Fruit fly (Drosophila melanogaster): Measurements from ENCODE around the gene sesB.

The sesB gene

dm6 chrX:10731801-10732200 is 55.0 kb downstream of the sesB start (continued):
- TF ChIP-seq CG15336 (GFP tag; IDR thresholded peaks at IDR 0.05): peak; percentile 48; the same call in 1 of the 2 replicates
- no peak for TF ChIP-seq dac (GFP tag; optimal IDR thresholded peaks at IDR 0.05)
- TF ChIP-seq CG10669 (GFP tag; optimal IDR thresholded peaks at IDR 0.05): peak; percentile 42
- peak; percentile 21 for TF ChIP-seq OdsH (GFP tag; optimal IDR thresholded peaks at IDR 0.05)
- TF ChIP-seq Ets21C (GFP tag; optimal IDR thresholded peaks at IDR 0.05): no peak
- no peak for TF ChIP-seq Lpt (GFP tag; optimal IDR thresholded peaks at IDR 0.05)
- TF ChIP-seq dsx (GFP tag; optimal IDR thresholded peaks at IDR 0.05; ENCODE audit: poor library complexity, severe bottlenecking): peak; percentile 32
- peak; percentile 19 for TF ChIP-seq CG31627 (GFP tag; optimal IDR thresholded peaks at IDR 0.05)
- peak; percentile 30 for TF ChIP-seq Sox14 (GFP tag; optimal IDR thresholded peaks at IDR 0.05)
- TF ChIP-seq spab (GFP tag; optimal IDR thresholded peaks at IDR 0.05): peak; percentile 20
- TF ChIP-seq fd59A (GFP tag; optimal IDR thresholded peaks at IDR 0.05): peak; percentile 3

DNA sequence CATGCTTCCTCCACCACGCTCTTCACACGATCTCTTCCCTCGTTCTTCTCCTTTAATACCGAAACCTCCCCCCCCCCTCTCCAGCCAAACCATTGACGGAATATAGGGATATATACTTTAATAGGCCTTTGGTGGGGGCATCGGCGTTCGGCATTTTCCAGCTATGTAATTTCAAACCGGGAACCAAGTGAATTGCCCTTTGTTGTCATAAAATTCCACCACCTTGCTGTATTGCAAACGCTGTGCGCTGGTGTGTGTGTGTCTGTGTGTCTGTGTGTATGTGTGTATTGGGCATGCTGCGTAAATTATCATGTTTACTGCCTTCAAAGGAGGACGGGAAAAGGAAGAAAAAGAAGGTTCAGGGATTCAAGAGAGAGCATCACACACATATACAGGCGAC is 55.4 kb downstream of the sesB start:
- TF ChIP-seq CG8319 (GFP tag; optimal IDR thresholded peaks at IDR 0.05) (no peak), Eip75B (GFP tag; optimal IDR thresholded peaks at IDR 0.05) (no peak), CG3032 (tag; optimal IDR thresholded peaks at IDR 0.05) (no peak), Eip78C (GFP tag) (no peak), CG3919 (GFP tag; optimal IDR thresholded peaks at IDR 0.05) (no peak), svp (GFP tag) (no peak), Hr38 (GFP tag; optimal IDR thresholded peaks at IDR 0.05) (no peak), Blimp-1 (GFP tag; optimal IDR thresholded peaks at IDR 0.05) (no peak), CG10669 (GFP tag; optimal IDR thresholded peaks at IDR 0.05) (no peak), topi (GFP tag; optimal IDR thresholded peaks at IDR 0.05) (no peak), CG11902 (GFP tag; optimal IDR thresholded peaks at IDR 0.05) (no peak), CG11762 (GFP tag; optimal IDR thresholded peaks at IDR 0.05; ENCODE audit: insufficient read depth) (no peak), fd59A (GFP tag; optimal IDR thresholded peaks at IDR 0.05) (no peak), Sox15 (GFP tag; optimal IDR thresholded peaks at IDR 0.05) (no peak), esn (GFP tag; optimal IDR thresholded peaks at IDR 0.05) (no peak), CG4318 (GFP tag; optimal IDR thresholded peaks at IDR 0.05) (no peak), fd85E (GFP tag; optimal IDR thresholded peaks at IDR 0.05) (no peak), CG6808 (GFP tag; optimal IDR thresholded peaks at IDR 0.05) (no peak), eg (GFP tag; IDR thresholded peaks at IDR 0.05) (no peak), dac (GFP tag; optimal IDR thresholded peaks at IDR 0.05) (no peak)
